Worm (Caenorhabditis elegans) whole organism, L1 larva: ENCODE measurements around the gene Y48A6B.14.
"Not testable (repeated sequence)": the region's sequence is repeated elsewhere in the genome, so short reads cannot be mapped to it uniquely, and the experiment has no call there.

Source experiments
- F16B12.6 ChIP-seq: fragments of 150-350 bp; optimal IDR thresholded peaks from 2 replicates; lab custom pipeline; 2014; ENCODE audit warnings: missing biosample characterization, missing genetic modification characterization
- Y116A8C.19 ChIP-seq: sonication (generic microtip); optimal IDR thresholded peaks from 2 replicates; lab custom pipeline; 2016; ENCODE audit warnings: missing compliant biosample characterization, missing genetic modification characterization, borderline replicate concordance
- alr-1 ChIP-seq: fragments of 200-800 bp; sonication (Bioruptor generic); optimal IDR thresholded peaks from 2 replicates; lab custom pipeline; 2018; ENCODE audit warnings: borderline replicate concordance, mild to moderate bottlenecking, missing genetic modification characterization, missing compliant biosample characterization
- aly-2 ChIP-seq: fragments of 150-350 bp; optimal IDR thresholded peaks from 2 replicates; lab custom pipeline; 2014; ENCODE audit warnings: missing biosample characterization, missing genetic modification characterization
- ama-1 ChIP-seq: fragments of 150-350 bp; optimal IDR thresholded peaks from 2 replicates; lab custom pipeline; 2014
- ceh-88 ChIP-seq: fragments of 200-800 bp; sonication (Bioruptor generic); IDR thresholded peaks from 2 replicates; pipeline ENCODE4 v1.3.6; 2022; ENCODE audit warnings: missing genetic modification characterization, missing compliant biosample characterization
- ces-1 ChIP-seq: fragments of 150-350 bp; optimal IDR thresholded peaks from 2 replicates; lab custom pipeline; 2014; ENCODE audit warnings: missing biosample characterization, missing genetic modification reagents, missing genetic modification characterization
- dpl-1 ChIP-seq, 3 experiments: fragments of 150-350 bp in 2 of 3; sonication (generic microtip) in 1 of 3; optimal IDR thresholded peaks; 2 replicates each; lab custom pipeline; 2014 to 2017; ENCODE audit warnings: missing biosample characterization in 3 of 3, missing genetic modification characterization in 3 of 3, missing genetic modification reagents in 3 of 3
- dsc-1 ChIP-seq: sonication (generic microtip); optimal IDR thresholded peaks from 2 replicates; lab custom pipeline; 2016; ENCODE audit warnings: mild to moderate bottlenecking, missing genetic modification characterization, missing compliant biosample characterization
- efl-1 ChIP-seq, 4 experiments: fragments of 150-350 bp; optimal IDR thresholded peaks in 3 of 4; peaks in 1 of 4; 1 replicate in 1 of 4; 2 replicates in 3 of 4; lab custom pipeline; 2014; ENCODE audit warnings: missing biosample characterization in 2 of 4, missing genetic modification characterization in 2 of 4, missing genetic modification reagents in 2 of 4
- efl-3 ChIP-seq: fragments of 200-800 bp; sonication (Bioruptor generic); optimal IDR thresholded peaks from 2 replicates; lab custom pipeline; 2018; ENCODE audit warnings: mild to moderate bottlenecking, missing genetic modification characterization, missing compliant biosample characterization
- egl-27 ChIP-seq, 2 experiments: fragments of 150-350 bp in 1 of 2; sonication (generic microtip); optimal IDR thresholded peaks; 3 replicates each; lab custom pipeline; 2017 to 2018; ENCODE audit warnings: missing biosample characterization in 2 of 2, missing genetic modification characterization in 2 of 2, missing genetic modification reagents in 2 of 2
- grh-1 ChIP-seq: fragments of 200-800 bp; sonication (Bioruptor generic); IDR thresholded peaks from 2 replicates; pipeline ENCODE4 v1.3.6; 2022; ENCODE audit warnings: missing genetic modification reagents, missing genetic modification characterization, missing compliant biosample characterization
- hlh-17 ChIP-seq: fragments of 200-800 bp; sonication (Bioruptor generic); optimal IDR thresholded peaks from 2 replicates; lab custom pipeline; 2018; ENCODE audit warnings: missing genetic modification characterization, mild to moderate bottlenecking, missing compliant biosample characterization, moderate library complexity, borderline replicate concordance
- hlh-4 ChIP-seq: sonication (generic microtip); optimal IDR thresholded peaks from 2 replicates; lab custom pipeline; 2016; ENCODE audit warnings: mild to moderate bottlenecking, missing genetic modification characterization, missing compliant biosample characterization
- hpl-2 ChIP-seq: fragments of 150-350 bp; optimal IDR thresholded peaks from 2 replicates; lab custom pipeline; 2014; ENCODE audit warnings: missing biosample characterization, missing genetic modification reagents, missing genetic modification characterization
- irx-1 ChIP-seq: sonication (generic microtip); optimal IDR thresholded peaks from 2 replicates; lab custom pipeline; 2016; ENCODE audit warnings: missing genetic modification characterization, missing compliant biosample characterization
- isw-1 ChIP-seq: fragments of 200-800 bp; sonication (Bioruptor generic); IDR thresholded peaks from 2 replicates; pipeline ENCODE4 v1.3.6; 2022; ENCODE audit warnings: missing genetic modification characterization, missing compliant biosample characterization
- lin-13 ChIP-seq: fragments of 150-350 bp; optimal IDR thresholded peaks from 2 replicates; lab custom pipeline; 2014; ENCODE audit warnings: missing biosample characterization, missing genetic modification reagents, missing genetic modification characterization
- lin-15B ChIP-seq: fragments of 150-350 bp; sonication (generic microtip); optimal IDR thresholded peaks from 3 replicates; lab custom pipeline; 2014; ENCODE audit warnings: missing biosample characterization, missing genetic modification characterization
- lsy-2 ChIP-seq, 2 experiments: fragments of 150-350 bp; optimal IDR thresholded peaks; 2 replicates each; lab custom pipeline; 2014; ENCODE audit warnings: missing biosample characterization in 2 of 2, missing genetic modification characterization in 2 of 2
- mep-1 ChIP-seq: fragments of 150-350 bp; optimal IDR thresholded peaks from 2 replicates; lab custom pipeline; 2014; ENCODE audit warnings: missing biosample characterization, missing genetic modification characterization
- nhr-19 ChIP-seq: fragments of 200-800 bp; sonication (Bioruptor generic); conservative IDR thresholded peaks from 2 replicates; pipeline ENCODE4 v1.3.6; 2022; ENCODE audit warnings: missing genetic modification characterization, missing compliant biosample characterization
- nhr-237 ChIP-seq: fragments of 150-350 bp; optimal IDR thresholded peaks from 2 replicates; lab custom pipeline; 2014; ENCODE audit warnings: missing biosample characterization, missing genetic modification characterization
- nhr-28 ChIP-seq: fragments of 150-350 bp; optimal IDR thresholded peaks from 2 replicates; lab custom pipeline; 2014; ENCODE audit warnings: missing biosample characterization, missing genetic modification characterization
- nhr-47 ChIP-seq: sonication (generic microtip); optimal IDR thresholded peaks from 2 replicates; lab custom pipeline; 2016; ENCODE audit warnings: mild to moderate bottlenecking, missing genetic modification characterization, moderate library complexity, missing compliant biosample characterization
- nhr-76 ChIP-seq: sonication (generic microtip); optimal IDR thresholded peaks from 2 replicates; lab custom pipeline; 2017; ENCODE audit warnings: missing biosample characterization, missing genetic modification characterization
- nhr-77 ChIP-seq: fragments of 150-350 bp; optimal IDR thresholded peaks from 2 replicates; lab custom pipeline; 2014; ENCODE audit warnings: missing biosample characterization, missing genetic modification characterization
- nhr-85 ChIP-seq: sonication (generic microtip); peaks from one replicate; lab custom pipeline; 2016; ENCODE audit warnings: missing genetic modification characterization, inconsistent platforms, missing compliant biosample characterization
- pag-3 ChIP-seq: sonication (generic microtip); optimal IDR thresholded peaks from 2 replicates; lab custom pipeline; 2017; ENCODE audit warnings: missing genetic modification characterization, mild to moderate bottlenecking, missing compliant biosample characterization, antibody characterized with exemption, borderline replicate concordance; ENCODE audit not compliant: insufficient read depth
- pax-3 ChIP-seq: fragments of 200-800 bp; sonication (Bioruptor generic); optimal IDR thresholded peaks from 2 replicates; lab custom pipeline; 2018; ENCODE audit warnings: mild to moderate bottlenecking, missing genetic modification characterization, moderate library complexity, missing compliant biosample characterization
- rnt-1 ChIP-seq: sonication (generic microtip); optimal IDR thresholded peaks from 2 replicates; lab custom pipeline; 2016; ENCODE audit warnings: mild to moderate bottlenecking, missing genetic modification characterization, moderate library complexity, missing compliant biosample characterization
- skn-1 ChIP-seq: fragments of 150-350 bp; optimal IDR thresholded peaks from 2 replicates; lab custom pipeline; 2014; ENCODE audit warnings: missing biosample characterization, missing genetic modification characterization
- snpc-4 ChIP-seq: fragments of 150-350 bp; optimal IDR thresholded peaks from 2 replicates; lab custom pipeline; 2014; ENCODE audit warnings: missing biosample characterization, missing genetic modification characterization
- snu-23 ChIP-seq: sonication (generic microtip); optimal IDR thresholded peaks from 2 replicates; lab custom pipeline; 2016; ENCODE audit warnings: missing genetic modification characterization, missing compliant biosample characterization
- sptf-1 ChIP-seq: fragments of 150-350 bp; optimal IDR thresholded peaks from 2 replicates; lab custom pipeline; 2014; ENCODE audit warnings: missing biosample characterization, missing genetic modification characterization
- tbx-2 ChIP-seq: sonication (generic microtip); optimal IDR thresholded peaks from 2 replicates; lab custom pipeline; 2016; ENCODE audit warnings: missing genetic modification characterization, missing compliant biosample characterization
- tlp-1 ChIP-seq: fragments of 150-350 bp; optimal IDR thresholded peaks from 2 replicates; lab custom pipeline; 2014; ENCODE audit warnings: missing biosample characterization, missing genetic modification characterization
- unc-130 ChIP-seq: fragments of 150-350 bp; optimal IDR thresholded peaks from 2 replicates; lab custom pipeline; 2017; ENCODE audit warnings: missing biosample characterization, missing genetic modification characterization, inconsistent platforms
- unc-30 ChIP-seq: sonication (generic microtip); optimal IDR thresholded peaks from 2 replicates; lab custom pipeline; 2017; ENCODE audit warnings: missing biosample characterization, missing genetic modification characterization
- unc-62 ChIP-seq: fragments of 150-350 bp; optimal IDR thresholded peaks from 2 replicates; lab custom pipeline; 2014; ENCODE audit warnings: missing biosample characterization, missing genetic modification reagents, missing genetic modification characterization
- unc-98 ChIP-seq: fragments of 200-800 bp; sonication (Bioruptor generic); IDR thresholded peaks from 2 replicates; pipeline ENCODE4 v1.3.6; 2022; ENCODE audit warnings: missing genetic modification characterization, missing compliant biosample characterization
- vab-15 ChIP-seq: sonication (generic microtip); optimal IDR thresholded peaks from 2 replicates; lab custom pipeline; 2017; ENCODE audit warnings: missing genotype, mild to moderate bottlenecking, missing genetic modification characterization, missing compliant biosample characterization
- xbp-1 ChIP-seq: sonication (generic microtip); optimal IDR thresholded peaks from 2 replicates; lab custom pipeline; 2016; ENCODE audit warnings: missing genetic modification characterization, missing compliant biosample characterization
- zag-1 ChIP-seq: fragments of 150-350 bp; optimal IDR thresholded peaks from 2 replicates; lab custom pipeline; 2014; ENCODE audit warnings: missing biosample characterization, missing genetic modification characterization
- zip-4 ChIP-seq: fragments of 200-800 bp; sonication (Bioruptor generic); optimal IDR thresholded peaks from 2 replicates; lab custom pipeline; 2018; ENCODE audit warnings: mild to moderate bottlenecking, missing genetic modification characterization, moderate library complexity, missing compliant biosample characterization
- ztf-11 ChIP-seq, 2 experiments: sonication (generic microtip); optimal IDR thresholded peaks; 2 replicates each; lab custom pipeline; 2016 to 2017; ENCODE audit warnings: missing genetic modification characterization in 2 of 2, missing biosample characterization in 1 of 2, missing compliant biosample characterization in 1 of 2
- ztf-4 ChIP-seq: fragments of 150-350 bp; optimal IDR thresholded peaks from 2 replicates; lab custom pipeline; 2014; ENCODE audit warnings: missing biosample characterization, missing genetic modification characterization

The Y48A6B.14 gene

DNA sequence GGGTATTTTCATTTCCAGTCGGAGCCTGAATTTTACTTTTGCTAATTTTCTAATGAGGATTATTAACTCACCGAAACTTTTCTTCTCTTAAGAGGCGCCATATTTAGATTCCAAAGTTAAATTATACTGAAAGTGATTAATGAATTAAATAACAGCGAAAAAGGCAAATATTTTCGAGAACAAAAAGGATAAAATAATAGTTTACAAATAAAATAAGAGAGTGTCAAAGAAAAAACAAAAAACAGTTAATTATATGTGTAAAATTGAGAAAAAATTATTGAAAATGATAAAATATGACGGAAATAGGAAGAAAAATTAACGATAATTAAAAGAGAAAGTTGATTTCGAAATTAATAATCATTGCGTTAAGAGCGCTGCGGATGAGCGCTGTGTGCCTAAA, 2.1 kb upstream of the Y48A6B.14 start, which contains the start of gene Y48A6B.8:
Y48A6B.8 (minus strand) TSS at position 101 of the 400 bp plus-strand sequence.
- TF ChIP-seq ztf-11 (tag; optimal IDR thresholded peaks at IDR 0.05; lab: Kevin White, UChicago); unc-30 (tag; lab: Kevin White, UChicago); isw-1 (GFP tag; lab: Robert Waterston, UW): not testable (repeated sequence)

DNA sequence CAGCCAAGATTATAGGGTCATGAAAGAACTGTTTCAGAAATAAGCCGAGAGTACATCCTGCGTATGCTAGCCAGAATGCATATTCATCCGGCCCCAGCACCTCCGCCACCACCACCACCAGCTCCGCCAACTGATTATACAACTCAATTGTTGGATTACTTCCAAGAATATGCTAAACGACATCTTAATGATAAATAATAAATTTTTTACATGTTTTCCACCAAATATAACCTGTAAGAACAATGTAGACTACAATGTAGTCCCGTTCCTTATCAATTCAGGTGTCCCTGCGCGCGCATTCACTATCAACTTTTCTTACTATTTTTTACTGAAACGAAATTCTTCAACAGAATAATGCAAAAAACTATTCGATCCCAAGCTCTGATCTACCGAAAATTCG, 1.5 kb downstream of the Y48A6B.14 start, which contains the start of gene Y48A6B.9:
Y48A6B.9 (plus strand) TSS at position 301 of the 400 bp plus-strand sequence.
- TF ChIP-seq efl-3 (GFP tag; lab: Kevin White, UChicago) = no peak
- no peak for TF ChIP-seq nhr-85 (tag; lab: Kevin White, UChicago)
- no peak for TF ChIP-seq pax-3
- no peak for TF ChIP-seq zip-4 (GFP tag; lab: Kevin White, UChicago)
- no peak for TF ChIP-seq efl-1 (optimal IDR thresholded peaks at IDR 0.05; lab: Kevin White, UChicago)
- peak in 1 of 2 experiments; percentile 24 for TF ChIP-seq efl-1 (GFP tag; optimal IDR thresholded peaks at IDR 0.05 in 1 of 2; lab: Kevin White, UChicago)
- TF ChIP-seq isw-1 (GFP tag; lab: Robert Waterston, UW) = no peak

- TF ChIP-seq dpl-1 (GFP tag; optimal IDR thresholded peaks at IDR 0.05; lab: Kevin White, UChicago) (peak; percentile 69 to 83 (median 82)), nhr-28 (tag; lab: Kevin White, UChicago) (no peak), unc-30 (tag; lab: Kevin White, UChicago) (no peak), egl-27 (tag; optimal IDR thresholded peaks at IDR 0.05; lab: Kevin White, UChicago) (no peak), nhr-76 (tag; lab: Kevin White, UChicago) (no peak), lin-15B (tag; lab: Kevin White, UChicago) (peak; percentile 44), skn-1 (tag; lab: Kevin White, UChicago) (peak; percentile 67), rnt-1 (tag; lab: Kevin White, UChicago) (no peak), ceh-88 (GFP tag; lab: Robert Waterston, UW) (no peak), nhr-19 (GFP tag; lab: Robert Waterston, UW) (peak; percentile 68), lsy-2 (tag; optimal IDR thresholded peaks at IDR 0.05; lab: Kevin White, UChicago) (peak; percentile 97 to 99), ama-1 (lab: Kevin White, UChicago) (no peak), efl-3 (GFP tag; lab: Kevin White, UChicago) (no peak), F16B12.6 (tag; lab: Kevin White, UChicago) (peak; percentile 100), irx-1 (tag; lab: Kevin White, UChicago) (peak; percentile 66), zag-1 (tag; lab: Kevin White, UChicago) (no peak), isw-1 (GFP tag; lab: Robert Waterston, UW) (peak; percentile 65), nhr-47 (tag; lab: Kevin White, UChicago) (peak; percentile 84), nhr-77 (peak; percentile 56), tbx-2 (tag; lab: Kevin White, UChicago) (peak; percentile 78), sptf-1 (tag; lab: Kevin White, UChicago) (no peak), snu-23 (GFP tag; lab: Kevin White, UChicago) (peak; percentile 87), unc-98 (GFP tag; lab: Robert Waterston, UW) (no peak; the same call in 1 of the 2 replicates), ces-1 (GFP tag; lab: Kevin White, UChicago) (no peak), unc-62 (GFP tag; lab: Kevin White, UChicago) (no peak), dsc-1 (tag; lab: Kevin White, UChicago) (peak; percentile 57), mep-1 (tag; lab: Kevin White, UChicago) (peak; percentile 83), hpl-2 (GFP tag; lab: Kevin White, UChicago) (no peak), alr-1 (tag; lab: Kevin White, UChicago) (no peak), grh-1 (GFP tag; lab: Robert Waterston, UW) (peak; percentile 60), ztf-4 (tag; lab: Kevin White, UChicago) (peak; percentile 1), unc-130 (tag; lab: Kevin White, UChicago) (peak; percentile 80), xbp-1 (tag; lab: Kevin White, UChicago) (peak; percentile 77), tlp-1 (no peak), pag-3 (tag; lab: Kevin White, UChicago) (no peak), hlh-17 (GFP tag; lab: Kevin White, UChicago) (no peak), snpc-4 (tag; lab: Kevin White, UChicago) (peak; percentile 69), vab-15 (no peak), aly-2 (peak; percentile 55), nhr-237 (tag; lab: Kevin White, UChicago) (no peak), Y116A8C.19 (no peak), hlh-4 (no peak), lin-13 (GFP tag; lab: Kevin White, UChicago) (peak; percentile 74)
Measured at ce11 chrIII:11036132-11036531, 4.7 kb downstream of the Y48A6B.14 start.
